Worm (Caenorhabditis elegans) whole organism, L4 larva: ENCODE results near the gene F44E5.15.
A peak's percentile ranks its signal among the peaks of the same experiment; 100 is the strongest.

Source experiments
- F37D6.2 ChIP-seq: sonication (generic microtip); optimal IDR thresholded peaks from 2 replicates; lab custom pipeline; 2016; ENCODE audit warnings: mild to moderate bottlenecking, missing genetic modification characterization, missing compliant biosample characterization
- R02D3.7 ChIP-seq: fragments of 150-350 bp; sonication (generic microtip); optimal IDR thresholded peaks from 3 replicates; lab custom pipeline; 2014; ENCODE audit warnings: missing biosample characterization, missing genetic modification characterization
- Y75B8A.6 ChIP-seq: fragments of 200-800 bp; sonication (Bioruptor generic); IDR thresholded peaks from 2 replicates; pipeline ENCODE4 v1.3.6; 2022; ENCODE audit warnings: missing genetic modification reagents, missing genetic modification characterization, missing compliant biosample characterization
- ZK337.2 ChIP-seq: fragments of 200-800 bp; sonication (Bioruptor generic); IDR thresholded peaks from 2 replicates; pipeline ENCODE4 v1.3.6; 2022; ENCODE audit warnings: missing genetic modification reagents, missing genetic modification characterization, missing compliant biosample characterization
- ZK546.5 ChIP-seq, 2 experiments: sonication (generic microtip); optimal IDR thresholded peaks; 2 replicates each; lab custom pipeline; 2017; ENCODE audit warnings: missing biosample characterization in 2 of 2, missing genetic modification characterization in 2 of 2
- aha-1 ChIP-seq: fragments of 150-350 bp; peaks from one replicate; lab custom pipeline; 2014; ENCODE audit warnings: missing biosample characterization, missing genetic modification characterization
- attf-4 ChIP-seq: sonication (generic microtip); optimal IDR thresholded peaks from 3 replicates; lab custom pipeline; 2017; ENCODE audit warnings: missing biosample characterization, missing genetic modification characterization
- ceh-28 ChIP-seq: fragments of 150-350 bp; optimal IDR thresholded peaks from 2 replicates; lab custom pipeline; 2014; ENCODE audit warnings: missing biosample characterization, missing genetic modification reagents, missing genetic modification characterization
- ceh-32 ChIP-seq: sonication (generic microtip); optimal IDR thresholded peaks from 2 replicates; lab custom pipeline; 2016; ENCODE audit warnings: mild to moderate bottlenecking, missing genetic modification characterization, missing compliant biosample characterization; ENCODE audit not compliant: poor library complexity
- ceh-44 ChIP-seq: fragments of 200-800 bp; sonication (Bioruptor generic); IDR thresholded peaks from 2 replicates; pipeline ENCODE4 v1.3.6; 2022; ENCODE audit warnings: missing genetic modification reagents, missing genetic modification characterization, missing compliant biosample characterization
- ceh-82 ChIP-seq: sonication (generic microtip); optimal IDR thresholded peaks from 2 replicates; lab custom pipeline; 2017; ENCODE audit warnings: missing biosample characterization, missing genetic modification characterization
- ces-1 ChIP-seq: fragments of 150-350 bp; sonication (generic microtip); optimal IDR thresholded peaks from 4 replicates; lab custom pipeline; 2014; ENCODE audit warnings: missing biosample characterization, missing genetic modification reagents, missing genetic modification characterization
- ctbp-1 ChIP-seq: fragments of 200-800 bp; sonication (Bioruptor generic); IDR thresholded peaks from 2 replicates; pipeline ENCODE4 v1.3.6; 2022; ENCODE audit warnings: missing genetic modification reagents, missing genetic modification characterization, missing compliant biosample characterization
- daf-12 ChIP-seq: fragments of 150-350 bp; optimal IDR thresholded peaks from 2 replicates; lab custom pipeline; 2014; ENCODE audit warnings: missing biosample characterization, missing genetic modification reagents, missing genetic modification characterization
- dmd-6 ChIP-seq: fragments of 200-800 bp; sonication (Bioruptor generic); IDR thresholded peaks from 2 replicates; pipeline ENCODE4 v1.3.6; 2022; ENCODE audit warnings: missing genetic modification reagents, missing genetic modification characterization, missing compliant biosample characterization
- dmd-9 ChIP-seq: fragments of 200-800 bp; sonication (Bioruptor generic); IDR thresholded peaks from 2 replicates; pipeline ENCODE4 v1.3.6; 2022; ENCODE audit warnings: missing genetic modification reagents, missing genetic modification characterization, missing compliant biosample characterization
- dpl-1 ChIP-seq: fragments of 150-350 bp; optimal IDR thresholded peaks from 2 replicates; lab custom pipeline; 2014; ENCODE audit warnings: missing biosample characterization, missing genetic modification reagents, missing genetic modification characterization
- dve-1 ChIP-seq: sonication (generic microtip); optimal IDR thresholded peaks from 2 replicates; lab custom pipeline; 2017; ENCODE audit warnings: antibody characterized with exemption, mild to moderate bottlenecking, missing genetic modification characterization, missing compliant biosample characterization; ENCODE audit not compliant: insufficient read depth
- fkh-10 ChIP-seq: fragments of 150-350 bp; optimal IDR thresholded peaks from 2 replicates; lab custom pipeline; 2014; ENCODE audit warnings: missing biosample characterization, missing genetic modification reagents, missing genetic modification characterization
- fos-1 ChIP-seq: fragments of 150-350 bp; optimal IDR thresholded peaks from 2 replicates; lab custom pipeline; 2014; ENCODE audit warnings: missing biosample characterization, missing genetic modification characterization
- hlh-11 ChIP-seq: fragments of 200-800 bp; sonication (Bioruptor generic); optimal IDR thresholded peaks from 2 replicates; lab custom pipeline; 2018; ENCODE audit warnings: mild to moderate bottlenecking, missing genetic modification characterization, missing compliant biosample characterization
- hmg-1.1 ChIP-seq: fragments of 200-800 bp; sonication (Bioruptor generic); IDR thresholded peaks from 2 replicates; pipeline ENCODE4 v1.3.6; 2022; ENCODE audit warnings: missing genetic modification reagents, missing genetic modification characterization, missing compliant biosample characterization
- jun-1 ChIP-seq: fragments of 150-350 bp; optimal IDR thresholded peaks from 2 replicates; lab custom pipeline; 2014; ENCODE audit warnings: missing biosample characterization, missing genetic modification reagents, missing genetic modification characterization
- lin-1 ChIP-seq: fragments of 200-800 bp; sonication (Bioruptor generic); IDR thresholded peaks from 2 replicates; pipeline ENCODE4 v1.3.6; 2022; ENCODE audit warnings: missing genetic modification reagents, missing genetic modification characterization, missing compliant biosample characterization
- lin-13 ChIP-seq: fragments of 150-350 bp; optimal IDR thresholded peaks from 2 replicates; lab custom pipeline; 2014; ENCODE audit warnings: missing biosample characterization, missing genetic modification reagents, missing genetic modification characterization
- lin-29 ChIP-seq: fragments of 200-800 bp; sonication (Bioruptor generic); IDR thresholded peaks from 2 replicates; pipeline ENCODE4 v1.3.6; 2022; ENCODE audit warnings: missing genetic modification reagents, missing genetic modification characterization, missing compliant biosample characterization
- lir-3 ChIP-seq: sonication (generic microtip); optimal IDR thresholded peaks from 2 replicates; lab custom pipeline; 2016; ENCODE audit warnings: mild to moderate bottlenecking, missing genetic modification characterization, missing compliant biosample characterization
- madf-5 ChIP-seq, 2 experiments: fragments of 200-800 bp; sonication (Bioruptor generic); IDR thresholded peaks; 2 replicates each; pipeline ENCODE4 v1.3.6; 2022; ENCODE audit warnings: missing compliant biosample characterization in 2 of 2, missing genetic modification characterization in 2 of 2
- mdl-1 ChIP-seq, 2 experiments: fragments of 150-350 bp in 1 of 2; sonication (generic microtip) in 1 of 2; optimal IDR thresholded peaks; 2 replicates each; lab custom pipeline; 2014 to 2017; ENCODE audit warnings: missing biosample characterization in 2 of 2, missing genetic modification characterization in 2 of 2
- mes-2 ChIP-seq: sonication (generic microtip); optimal IDR thresholded peaks from 2 replicates; lab custom pipeline; 2016; ENCODE audit warnings: missing genotype, mild to moderate bottlenecking, missing genetic modification characterization, missing compliant biosample characterization; ENCODE audit not compliant: poor library complexity, severe bottlenecking
- mxl-3 ChIP-seq: fragments of 200-800 bp; sonication (Bioruptor generic); optimal IDR thresholded peaks from 2 replicates; lab custom pipeline; 2018; ENCODE audit warnings: mild to moderate bottlenecking, missing genetic modification characterization, missing compliant biosample characterization
- nhr-10 ChIP-seq: fragments of 150-350 bp; optimal IDR thresholded peaks from 2 replicates; lab custom pipeline; 2014; ENCODE audit warnings: missing biosample characterization, missing genetic modification characterization
- nhr-111 ChIP-seq: fragments of 200-800 bp; sonication (Bioruptor generic); optimal IDR thresholded peaks from 2 replicates; lab custom pipeline; 2018; ENCODE audit warnings: mild to moderate bottlenecking, missing genetic modification characterization, missing compliant biosample characterization
- nhr-237 ChIP-seq: sonication (generic microtip); optimal IDR thresholded peaks from 2 replicates; lab custom pipeline; 2017; ENCODE audit warnings: missing biosample characterization, missing genetic modification characterization
- nhr-48 ChIP-seq: sonication (generic microtip); optimal IDR thresholded peaks from 2 replicates; lab custom pipeline; 2016; ENCODE audit warnings: mild to moderate bottlenecking, missing genetic modification characterization, missing compliant biosample characterization
- nhr-6 ChIP-seq: fragments of 150-350 bp; optimal IDR thresholded peaks from 2 replicates; lab custom pipeline; 2014; ENCODE audit warnings: missing biosample characterization, missing genetic modification characterization
- php-3 ChIP-seq: fragments of 200-800 bp; sonication (Bioruptor generic); IDR thresholded peaks from 2 replicates; pipeline ENCODE4 v1.3.6; 2022; ENCODE audit warnings: missing genetic modification reagents, missing genetic modification characterization, missing compliant biosample characterization
- rbr-2 ChIP-seq: sonication (generic microtip); optimal IDR thresholded peaks from 2 replicates; lab custom pipeline; 2016; ENCODE audit warnings: missing genotype, missing genetic modification characterization, missing compliant biosample characterization
- sdz-12 ChIP-seq: fragments of 200-800 bp; sonication (Bioruptor generic); optimal IDR thresholded peaks from 2 replicates; lab custom pipeline; 2018; ENCODE audit warnings: mild to moderate bottlenecking, missing genetic modification characterization, missing compliant biosample characterization
- set-16 ChIP-seq: fragments of 200-800 bp; sonication (Bioruptor generic); IDR thresholded peaks from 2 replicates; pipeline ENCODE4 v1.3.6; 2022; ENCODE audit warnings: missing genetic modification reagents, missing genetic modification characterization, missing compliant biosample characterization
- snpc-1.2 ChIP-seq: fragments of 200-800 bp; sonication (Bioruptor generic); IDR thresholded peaks from 2 replicates; pipeline ENCODE4 v1.3.6; 2022; ENCODE audit warnings: missing genetic modification reagents, missing genetic modification characterization, missing compliant biosample characterization
- spr-3 ChIP-seq: fragments of 200-800 bp; sonication (Bioruptor generic); optimal IDR thresholded peaks from 2 replicates; lab custom pipeline; 2018; ENCODE audit warnings: mild to moderate bottlenecking, missing genetic modification characterization, missing compliant biosample characterization
- tra-1 ChIP-seq: fragments of 200-800 bp; sonication (Bioruptor generic); IDR thresholded peaks from 2 replicates; pipeline ENCODE4 v1.3.6; 2022; ENCODE audit warnings: missing genetic modification reagents, missing genetic modification characterization, missing compliant biosample characterization
- unc-130 ChIP-seq: sonication (generic microtip); optimal IDR thresholded peaks from 2 replicates; lab custom pipeline; 2016; ENCODE audit warnings: missing genetic modification reagents, missing genetic modification characterization, missing compliant biosample characterization
- unc-39 ChIP-seq: sonication (generic microtip); optimal IDR thresholded peaks from 2 replicates; lab custom pipeline; 2017; ENCODE audit warnings: missing biosample characterization, missing genetic modification characterization
- unc-62 ChIP-seq, 3 experiments: fragments of 150-350 bp in 1 of 3; sonication (generic microtip); optimal IDR thresholded peaks in 2 of 3; peaks in 1 of 3; 1 replicate in 1 of 3; 2 replicates in 2 of 3; lab custom pipeline; 2014 to 2017; ENCODE audit warnings: missing biosample characterization in 3 of 3, missing genetic modification characterization in 3 of 3, missing genetic modification reagents in 3 of 3, missing genotype in 1 of 3
- vab-7 ChIP-seq: fragments of 200-800 bp; sonication (Bioruptor generic); IDR thresholded peaks from 2 replicates; pipeline ENCODE4 v1.3.6; 2022; ENCODE audit warnings: missing genetic modification reagents, missing genetic modification characterization, missing compliant biosample characterization
- zag-1 ChIP-seq: fragments of 150-350 bp; optimal IDR thresholded peaks from 2 replicates; lab custom pipeline; 2014; ENCODE audit warnings: missing biosample characterization, missing genetic modification characterization
- zfp-2 ChIP-seq: sonication (generic microtip); optimal IDR thresholded peaks from 2 replicates; lab custom pipeline; 2016; ENCODE audit warnings: mild to moderate bottlenecking, missing genetic modification characterization, missing compliant biosample characterization
- zip-11 ChIP-seq: fragments of 200-800 bp; sonication (Bioruptor generic); IDR thresholded peaks from 2 replicates; pipeline ENCODE4 v1.3.6; 2022; ENCODE audit warnings: missing genetic modification characterization, missing compliant biosample characterization
- zip-2 ChIP-seq: fragments of 150-350 bp; optimal IDR thresholded peaks from 2 replicates; lab custom pipeline; 2014; ENCODE audit warnings: missing biosample characterization, missing genetic modification characterization
- ztf-7 ChIP-seq: fragments of 150-350 bp; optimal IDR thresholded peaks from 2 replicates; lab custom pipeline; 2014; ENCODE audit warnings: missing biosample characterization, missing genetic modification characterization

Gene F44E5.15

DNA sequence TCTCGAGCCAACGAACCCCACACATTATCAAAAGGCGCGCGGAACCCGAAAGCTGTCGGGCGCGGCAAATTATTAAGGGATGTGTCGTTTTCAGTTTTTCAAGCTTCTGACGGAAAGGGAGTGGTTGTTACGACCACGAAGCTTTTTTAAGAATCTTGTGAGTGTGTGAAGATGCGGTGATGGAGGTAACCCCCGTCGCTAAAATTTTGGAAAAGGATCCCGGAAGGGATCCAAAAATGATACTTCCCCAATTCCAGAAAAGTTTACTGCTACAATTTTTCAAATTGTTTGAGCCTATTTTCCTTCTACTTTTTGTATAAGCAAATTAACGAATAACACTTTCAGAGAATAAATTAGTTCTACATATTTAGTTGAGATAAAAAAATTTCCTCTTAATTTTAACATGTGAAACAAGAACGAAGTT, 15.8 kb upstream of the F44E5.15 start:
- TF ChIP-seq ceh-28 (tag; lab: Kevin White, UChicago): no peak
- TF ChIP-seq lir-3 (tag; lab: Kevin White, UChicago): no peak
- peak; percentile 81 for TF ChIP-seq snpc-1.2 (GFP tag; lab: Robert Waterston, UW)
- peak; percentile 88 for TF ChIP-seq lin-1 (GFP tag; lab: Robert Waterston, UW)
- TF ChIP-seq R02D3.7 (tag; lab: Kevin White, UChicago): no peak
- TF ChIP-seq Y75B8A.6: peak; percentile 92
- TF ChIP-seq ZK337.2: no peak
- peak; percentile 55 for TF ChIP-seq hlh-11 (tag; lab: Kevin White, UChicago)
- TF ChIP-seq zip-11 (GFP tag; lab: Robert Waterston, UW): no peak
- TF ChIP-seq php-3: peak; percentile 80
- TF ChIP-seq dve-1 (tag; lab: Kevin White, UChicago): peak; percentile 91
- TF ChIP-seq nhr-6: peak; percentile 48
- TF ChIP-seq daf-12 (tag; lab: Kevin White, UChicago): no peak
- TF ChIP-seq mdl-1 (tag; optimal IDR thresholded peaks at IDR 0.05; lab: Kevin White, UChicago): no peak
- TF ChIP-seq mxl-3 (GFP tag; lab: Kevin White, UChicago): no peak
- TF ChIP-seq zip-2 (tag; lab: Kevin White, UChicago): peak; percentile 37
- TF ChIP-seq dmd-9 (GFP tag; lab: Robert Waterston, UW): peak; percentile 55; the same call in 1 of the 2 replicates
- peak; percentile 50 for TF ChIP-seq sdz-12 (GFP tag; lab: Kevin White, UChicago)
- TF ChIP-seq nhr-48: no peak
- TF ChIP-seq set-16 (GFP tag; lab: Robert Waterston, UW): no peak
- TF ChIP-seq ZK546.5 (tag; optimal IDR thresholded peaks at IDR 0.05; lab: Kevin White, UChicago): no peak
- peak; percentile 20 for TF ChIP-seq spr-3 (GFP tag; lab: Kevin White, UChicago)
- no peak for TF ChIP-seq attf-4 (tag; lab: Kevin White, UChicago)
- no peak for TF ChIP-seq zag-1 (tag; lab: Kevin White, UChicago)
- no peak for TF ChIP-seq rbr-2 (tag; lab: Kevin White, UChicago)
- no peak for TF ChIP-seq ceh-82 (tag; lab: Kevin White, UChicago)
- no peak for TF ChIP-seq nhr-111 (GFP tag; lab: Kevin White, UChicago)
- no peak for TF ChIP-seq nhr-237 (tag; lab: Kevin White, UChicago)
- no peak for TF ChIP-seq jun-1 (tag; lab: Kevin White, UChicago)
- TF ChIP-seq aha-1 (tag; lab: Kevin White, UChicago): peak; percentile 99
- peak; percentile 60; the same call in 1 of the 2 replicates for TF ChIP-seq vab-7 (GFP tag; lab: Robert Waterston, UW)
- TF ChIP-seq ces-1: no peak
- no peak for TF ChIP-seq unc-130 (GFP tag; lab: Kevin White, UChicago)
- no peak for TF ChIP-seq fos-1 (tag; lab: Kevin White, UChicago)
- TF ChIP-seq dmd-6: peak; percentile 69
- no peak for TF ChIP-seq unc-39 (tag; lab: Kevin White, UChicago)
- TF ChIP-seq lin-13: peak; percentile 80
- TF ChIP-seq lin-29 (GFP tag; lab: Robert Waterston, UW): no peak; the same call in 1 of the 2 replicates
- TF ChIP-seq fkh-10 (GFP tag; lab: Kevin White, UChicago): no peak
- no peak for TF ChIP-seq unc-62 (GFP tag; optimal IDR thresholded peaks at IDR 0.05 in 1 of 2; lab: Kevin White, UChicago)
- TF ChIP-seq unc-62 (tag; optimal IDR thresholded peaks at IDR 0.05; lab: Kevin White, UChicago): no peak
- TF ChIP-seq nhr-10 (tag; lab: Kevin White, UChicago): no peak
- no peak for TF ChIP-seq dpl-1 (GFP tag; lab: Kevin White, UChicago)
- TF ChIP-seq hmg-1.1 (GFP tag; lab: Robert Waterston, UW): peak; percentile 79
- TF ChIP-seq ztf-7 (tag; lab: Kevin White, UChicago): peak; percentile 66
- TF ChIP-seq tra-1: 0 out of 2 replicates have a peak, but pooled peaks have one; percentile 43
- TF ChIP-seq zfp-2 (tag; lab: Kevin White, UChicago): no peak
- TF ChIP-seq ceh-32: peak; percentile 51
- peak; percentile 65 for TF ChIP-seq ceh-44 (GFP tag; lab: Robert Waterston, UW)
- no peak for TF ChIP-seq mes-2 (tag; lab: Kevin White, UChicago)
- peak; percentile 92 for TF ChIP-seq ctbp-1
- TF ChIP-seq F37D6.2 (tag; lab: Kevin White, UChicago): no peak
- peak; percentile 21 to 78; a peak in 2 of 4 replicates for TF ChIP-seq madf-5 (GFP tag; IDR thresholded peaks at IDR 0.05; lab: Robert Waterston, UW)
